Fruit fly (Drosophila melanogaster) whole organism, embryonic: ENCODE results near the gene Doc2.

Experiments used
- Abd-B ChIP-seq: fragments of 200-800 bp; sonication (Bioruptor generic); optimal IDR thresholded peaks from 2 replicates; lab custom pipeline; 2018; ENCODE audit warnings: missing biosample characterization, mild to moderate bottlenecking, missing genetic modification characterization, moderate library complexity
- Bdp1 ChIP-seq: fragments of 200-800 bp; sonication (Bioruptor generic); optimal IDR thresholded peaks from 3 replicates; lab custom pipeline; 2016; ENCODE audit warnings: missing biosample characterization, missing genetic modification characterization
- BtbVII ChIP-seq: fragments of 200-800 bp; sonication (Bioruptor generic); optimal IDR thresholded peaks from 3 replicates; lab custom pipeline; 2017; ENCODE audit warnings: missing biosample characterization, mild to moderate bottlenecking, missing genetic modification characterization
- C15 ChIP-seq: fragments of 200-800 bp; sonication (Bioruptor generic); IDR thresholded peaks from 3 replicates; pipeline ENCODE4 v1.3.6; 2022; ENCODE audit warnings: missing biosample characterization, missing genetic modification characterization
- CG10654 ChIP-seq: fragments of 200-800 bp; sonication (Bioruptor generic); optimal IDR thresholded peaks from 2 replicates; lab custom pipeline; 2016; ENCODE audit warnings: missing biosample characterization, missing genetic modification characterization
- CG11398 ChIP-seq: fragments of 200-800 bp; sonication (Bioruptor generic); optimal IDR thresholded peaks from 2 replicates; lab custom pipeline; 2016; ENCODE audit warnings: missing biosample characterization, missing genetic modification characterization
- CG12155 ChIP-seq: fragments of 200-800 bp; sonication (Bioruptor generic); optimal IDR thresholded peaks from 3 replicates; lab custom pipeline; 2016; ENCODE audit warnings: missing biosample characterization, missing genetic modification characterization
- CG12659 ChIP-seq: fragments of 200-800 bp; sonication (Bioruptor generic); optimal IDR thresholded peaks from 3 replicates; lab custom pipeline; 2017; ENCODE audit warnings: mild to moderate bottlenecking, missing biosample characterization, missing genetic modification reagents, missing genetic modification characterization
- CG14710 ChIP-seq: fragments of 200-800 bp; sonication (Bioruptor generic); optimal IDR thresholded peaks from 3 replicates; lab custom pipeline; 2019; ENCODE audit warnings: missing biosample characterization, mild to moderate bottlenecking, missing genetic modification characterization, moderate library complexity
- CG14860 ChIP-seq: fragments of 200-800 bp; sonication (Bioruptor generic); IDR thresholded peaks from 3 replicates; pipeline ENCODE4 v1.3.6; 2022; ENCODE audit warnings: missing biosample characterization, missing genetic modification characterization; ENCODE audit not compliant: partially characterized antibody
- CG15601 ChIP-seq: fragments of 200-800 bp; sonication (Bioruptor generic); optimal IDR thresholded peaks from 3 replicates; lab custom pipeline; 2019; ENCODE audit warnings: missing biosample characterization, mild to moderate bottlenecking, missing genetic modification characterization, moderate library complexity
- CG15696 ChIP-seq: fragments of 200-800 bp; sonication (Bioruptor generic); optimal IDR thresholded peaks from 2 replicates; lab custom pipeline; 2019; ENCODE audit warnings: missing biosample characterization, mild to moderate bottlenecking, missing genetic modification characterization, moderate library complexity
- CG17912 ChIP-seq: fragments of 200-800 bp; sonication (Bioruptor generic); optimal IDR thresholded peaks from 2 replicates; lab custom pipeline; 2018; ENCODE audit warnings: missing biosample characterization, mild to moderate bottlenecking, missing genetic modification characterization
- CG31224 ChIP-seq: fragments of 200-800 bp; sonication (Bioruptor generic); IDR thresholded peaks from 2 replicates; pipeline ENCODE4 v1.3.6; 2022; ENCODE audit warnings: missing biosample characterization, missing genetic modification characterization
- CG31388 ChIP-seq: fragments of 200-800 bp; sonication (Bioruptor generic); optimal IDR thresholded peaks from 2 replicates; lab custom pipeline; 2016; ENCODE audit warnings: missing biosample characterization, missing genetic modification characterization
- CG3407 ChIP-seq: fragments of 200-800 bp; sonication (Bioruptor generic); optimal IDR thresholded peaks from 2 replicates; lab custom pipeline; 2018; ENCODE audit warnings: missing biosample characterization, mild to moderate bottlenecking, missing genetic modification characterization
- CG4360 ChIP-seq: fragments of 200-800 bp; sonication (Bioruptor generic); IDR thresholded peaks from 2 replicates; pipeline ENCODE4 v1.3.6; 2022; ENCODE audit warnings: missing biosample characterization, missing genetic modification characterization
- CG7357 ChIP-seq: fragments of 200-800 bp; sonication (Bioruptor generic); IDR thresholded peaks from 3 replicates; pipeline ENCODE4 v1.3.6; 2022; ENCODE audit warnings: missing biosample characterization, missing genetic modification characterization
- CG9817 ChIP-seq: fragments of 200-800 bp; sonication (Bioruptor generic); optimal IDR thresholded peaks from 2 replicates; lab custom pipeline; 2018; ENCODE audit warnings: missing biosample characterization, mild to moderate bottlenecking, missing genetic modification characterization, moderate library complexity
- CHES-1-like ChIP-seq: fragments of 200-800 bp; sonication (Bioruptor generic); optimal IDR thresholded peaks from 2 replicates; lab custom pipeline; 2016; ENCODE audit warnings: missing biosample characterization, missing genetic modification characterization
- CTCF ChIP-seq: fragments of 200-800 bp; sonication (Bioruptor generic); optimal IDR thresholded peaks from 2 replicates; lab custom pipeline; 2017; ENCODE audit warnings: missing biosample characterization, mild to moderate bottlenecking, missing genetic modification characterization, moderate library complexity
- CrebB ChIP-seq: fragments of 200-800 bp; sonication (Bioruptor generic); optimal IDR thresholded peaks from 3 replicates; lab custom pipeline; 2018; ENCODE audit warnings: missing biosample characterization, mild to moderate bottlenecking, missing genetic modification characterization
- Doc3 ChIP-seq: fragments of 200-800 bp; sonication (Bioruptor generic); IDR thresholded peaks from 3 replicates; pipeline ENCODE4 v1.3.6; 2022; ENCODE audit warnings: missing biosample characterization, missing genetic modification characterization; ENCODE audit not compliant: partially characterized antibody
- ERR ChIP-seq: fragments of 200-800 bp; sonication (Bioruptor generic); optimal IDR thresholded peaks from 2 replicates; lab custom pipeline; 2016; ENCODE audit warnings: missing biosample characterization, missing genetic modification characterization
- Hmr ChIP-seq: fragments of 200-800 bp; sonication (Bioruptor generic); optimal IDR thresholded peaks from 3 replicates; lab custom pipeline; 2017; ENCODE audit warnings: mild to moderate bottlenecking, missing biosample characterization, missing genetic modification reagents, missing genetic modification characterization
- NK7.1 ChIP-seq: fragments of 200-800 bp; sonication (Bioruptor generic); optimal IDR thresholded peaks from 3 replicates; lab custom pipeline; 2016; ENCODE audit warnings: missing biosample characterization, missing genetic modification characterization
- PHDP ChIP-seq: fragments of 200-800 bp; sonication (Bioruptor generic); optimal IDR thresholded peaks from 3 replicates; lab custom pipeline; 2018; ENCODE audit warnings: missing biosample characterization, mild to moderate bottlenecking, missing genetic modification characterization, moderate library complexity
- Sin3A ChIP-seq: fragments of >200 bp; optimal IDR thresholded peaks from 2 replicates; lab custom pipeline; 2018
- Sry-β ChIP-seq: fragments of 200-800 bp; sonication (Bioruptor generic); optimal IDR thresholded peaks from 2 replicates; lab custom pipeline; 2018; ENCODE audit warnings: missing biosample characterization, mild to moderate bottlenecking, missing genetic modification characterization, moderate library complexity
- TFAM ChIP-seq: fragments of 200-800 bp; sonication (Bioruptor generic); optimal IDR thresholded peaks from 2 replicates; lab custom pipeline; 2017; ENCODE audit warnings: missing biosample characterization, missing genetic modification characterization, inconsistent platforms
- Tbp ChIP-seq: fragments of >200 bp; optimal IDR thresholded peaks from 2 replicates; lab custom pipeline; 2018; ENCODE audit warnings: missing biosample characterization, missing genetic modification characterization
- ab ChIP-seq: fragments of 200-800 bp; sonication (Bioruptor generic); optimal IDR thresholded peaks from 2 replicates; lab custom pipeline; 2016; ENCODE audit warnings: missing biosample characterization, missing genetic modification characterization
- bsh ChIP-seq, 2 experiments: fragments of 200-800 bp; sonication (Bioruptor generic); optimal IDR thresholded peaks; 2 replicates each; lab custom pipeline; 2017 to 2018; ENCODE audit warnings: mild to moderate bottlenecking in 2 of 2, missing biosample characterization in 2 of 2, missing genetic modification characterization in 2 of 2, moderate library complexity in 1 of 2
- caup ChIP-seq: fragments of 200-800 bp; sonication (Bioruptor generic); optimal IDR thresholded peaks from 3 replicates; lab custom pipeline; 2017; ENCODE audit warnings: missing biosample characterization, mild to moderate bottlenecking, missing genetic modification characterization, moderate library complexity; ENCODE audit not compliant: severe bottlenecking
- exex ChIP-seq: fragments of 200-800 bp; sonication (Bioruptor generic); optimal IDR thresholded peaks from 4 replicates; lab custom pipeline; 2018; ENCODE audit warnings: missing biosample characterization, mild to moderate bottlenecking, missing genetic modification characterization, moderate library complexity
- eyg ChIP-seq: fragments of 200-800 bp; sonication (Bioruptor generic); optimal IDR thresholded peaks from 3 replicates; lab custom pipeline; 2016; ENCODE audit warnings: missing biosample characterization, missing genetic modification characterization
- her ChIP-seq: fragments of 200-800 bp; sonication (Bioruptor generic); optimal IDR thresholded peaks from 2 replicates; lab custom pipeline; 2016; ENCODE audit warnings: missing biosample characterization, missing genetic modification characterization
- kay ChIP-seq: fragments of 200-800 bp; sonication (Bioruptor generic); optimal IDR thresholded peaks from 2 replicates; lab custom pipeline; 2016; ENCODE audit warnings: missing biosample characterization, missing genetic modification characterization
- ken ChIP-seq: fragments of 200-800 bp; sonication (Bioruptor generic); IDR thresholded peaks from 3 replicates; pipeline ENCODE4 v1.3.6; 2022; ENCODE audit warnings: missing biosample characterization, missing genetic modification characterization
- knrl ChIP-seq: fragments of 200-800 bp; sonication (Bioruptor generic); IDR thresholded peaks from 3 replicates; pipeline ENCODE4 v1.3.6; 2022; ENCODE audit warnings: missing biosample characterization, missing genetic modification characterization; ENCODE audit not compliant: partially characterized antibody
- lbe ChIP-seq: fragments of 200-800 bp; sonication (Bioruptor generic); optimal IDR thresholded peaks from 2 replicates; lab custom pipeline; 2016; ENCODE audit warnings: missing biosample characterization, mild to moderate bottlenecking, missing genetic modification characterization
- odd ChIP-seq: fragments of 200-800 bp; sonication (Bioruptor generic); optimal IDR thresholded peaks from 2 replicates; lab custom pipeline; 2017; ENCODE audit warnings: missing biosample characterization, mild to moderate bottlenecking, missing genetic modification characterization
- otp ChIP-seq: fragments of 200-800 bp; sonication (Bioruptor generic); IDR thresholded peaks from 3 replicates; pipeline ENCODE4, ENCODE4 v1.3.6; 2022; ENCODE audit warnings: missing biosample characterization, missing genetic modification characterization
- shn ChIP-seq: fragments of 200-800 bp; sonication (Bioruptor generic); optimal IDR thresholded peaks from 3 replicates; lab custom pipeline; 2016; ENCODE audit warnings: missing biosample characterization, missing genetic modification characterization
- sim ChIP-seq: fragments of 200-800 bp; sonication (Bioruptor generic); IDR thresholded peaks from 2 replicates; pipeline ENCODE4 v1.3.6; 2022; ENCODE audit warnings: missing biosample characterization, missing genetic modification characterization
- sob ChIP-seq: fragments of 200-800 bp; sonication (Bioruptor generic); IDR thresholded peaks from 2 replicates; pipeline ENCODE4 v1.3.6; 2022; ENCODE audit warnings: missing biosample characterization, missing genetic modification characterization
- stc ChIP-seq: fragments of 200-800 bp; sonication (Bioruptor generic); IDR thresholded peaks from 2 replicates; pipeline ENCODE4 v1.3.6; 2022; ENCODE audit warnings: missing biosample characterization, missing genetic modification characterization
- tio ChIP-seq: fragments of 200-800 bp; sonication (Bioruptor generic); optimal IDR thresholded peaks from 2 replicates; lab custom pipeline; 2017; ENCODE audit warnings: missing biosample characterization, missing genetic modification characterization, inconsistent platforms
- tll ChIP-seq, 2 experiments: fragments of 200-800 bp in 1 of 2; fragments of >200 bp in 1 of 2; sonication (Bioruptor generic) in 1 of 2; optimal IDR thresholded peaks; 2 replicates each; lab custom pipeline; 2017 to 2019; ENCODE audit warnings: missing biosample characterization in 2 of 2, missing genetic modification characterization in 2 of 2, mild to moderate bottlenecking in 1 of 2, moderate library complexity in 1 of 2

Gene Doc2

dm6 chr3L:9011485-9012389 lies 7.3 kb downstream of the Doc2 start (continued):
- peak; percentile 42; the same call in 1 of the 2 replicates for TF ChIP-seq stc (GFP tag; lab: Robert Waterston, UW)
- no peak for TF ChIP-seq lbe
- TF ChIP-seq Bdp1 (GFP tag; lab: Kevin White, UChicago): peak; percentile 32
- TF ChIP-seq exex (tag; lab: Kevin White, UChicago): no peak
- peak; percentile 76 for TF ChIP-seq CG10654 (GFP tag; lab: Kevin White, UChicago)
- TF ChIP-seq odd (GFP tag; lab: Kevin White, UChicago): peak; percentile 23
- TF ChIP-seq Doc3 (GFP tag; lab: Robert Waterston, UW): no peak
- TF ChIP-seq CTCF (GFP tag; lab: Kevin White, UChicago): no peak
- no peak for TF ChIP-seq C15 (GFP tag; lab: Robert Waterston, UW)
- no peak for TF ChIP-seq Hmr
- no peak for TF ChIP-seq CG17912 (GFP tag; lab: Kevin White, UChicago)
- TF ChIP-seq NK7.1: peak; percentile 41
- TF ChIP-seq CG9817 (tag; lab: Kevin White, UChicago): peak; percentile 9
- peak; percentile 64 for TF ChIP-seq kay (GFP tag; lab: Kevin White, UChicago)
- peak; percentile 46 for TF ChIP-seq shn
- no peak for TF ChIP-seq CG31224 (GFP tag; lab: Robert Waterston, UW)
- TF ChIP-seq CG15601 (tag; lab: Kevin White, UChicago): peak; percentile 68
- TF ChIP-seq Tbp (GFP tag; lab: Kevin White, UChicago): no peak
- TF ChIP-seq eyg (GFP tag; lab: Kevin White, UChicago): no peak
- peak; percentile 86 for TF ChIP-seq Abd-B (GFP tag; lab: Kevin White, UChicago)
- peak; percentile 69 for TF ChIP-seq sob (GFP tag; lab: Robert Waterston, UW)
- TF ChIP-seq PHDP (tag; lab: Kevin White, UChicago): no peak
- TF ChIP-seq CG12155 (GFP tag; lab: Kevin White, UChicago): peak; percentile 49
- TF ChIP-seq Sin3A (lab: Kevin White, UChicago): no peak
- peak; percentile 87 for TF ChIP-seq otp (GFP tag; lab: Robert Waterston, UW)
- TF ChIP-seq tio: no peak
- TF ChIP-seq ab (GFP tag; lab: Kevin White, UChicago): peak; percentile 16
- peak; percentile 16 for TF ChIP-seq CG11398 (GFP tag; lab: Kevin White, UChicago)
- TF ChIP-seq CG14710 (tag; lab: Kevin White, UChicago): peak; percentile 86
- TF ChIP-seq CHES-1-like: peak; percentile 37
- peak; percentile 53 for TF ChIP-seq her (GFP tag; lab: Kevin White, UChicago)
- peak; percentile 4 for TF ChIP-seq caup (GFP tag; lab: Kevin White, UChicago)
- TF ChIP-seq CG14860 (GFP tag; lab: Robert Waterston, UW): no peak
- peak; percentile 97 for TF ChIP-seq CG15696
- no peak for TF ChIP-seq CG12659 (GFP tag; lab: Kevin White, UChicago)
- no peak for TF ChIP-seq TFAM (GFP tag; lab: Kevin White, UChicago)
- TF ChIP-seq CG3407: peak; percentile 55
- peak in 1 of 2 experiments; percentile 86 for TF ChIP-seq bsh (GFP tag; optimal IDR thresholded peaks at IDR 0.05; lab: Kevin White, UChicago)
- peak in 1 of 2 experiments; percentile 16 for TF ChIP-seq tll (GFP tag; optimal IDR thresholded peaks at IDR 0.05; lab: Kevin White, UChicago)
- peak; percentile 78; the same call in 2 of the 3 replicates for TF ChIP-seq ken (GFP tag; lab: Robert Waterston, UW)
- TF ChIP-seq Sry-β (GFP tag; lab: Kevin White, UChicago): peak; percentile 20
- TF ChIP-seq ERR (GFP tag; lab: Kevin White, UChicago): peak; percentile 28
- TF ChIP-seq CrebB (tag; lab: Kevin White, UChicago): no peak
- no peak for TF ChIP-seq BtbVII
- TF ChIP-seq CG4360 (GFP tag; lab: Robert Waterston, UW): no peak; the same call in 1 of the 2 replicates
- TF ChIP-seq knrl (GFP tag; lab: Robert Waterston, UW): no peak
- TF ChIP-seq CG31388 (GFP tag; lab: Kevin White, UChicago): peak; percentile 47
- peak; percentile 91 for TF ChIP-seq sim (GFP tag; lab: Robert Waterston, UW)
- peak; percentile 63; the same call in 1 of the 3 replicates for TF ChIP-seq CG7357
